Worm (Caenorhabditis elegans): ENCODE results near the gene C12D12.3.

DNA sequence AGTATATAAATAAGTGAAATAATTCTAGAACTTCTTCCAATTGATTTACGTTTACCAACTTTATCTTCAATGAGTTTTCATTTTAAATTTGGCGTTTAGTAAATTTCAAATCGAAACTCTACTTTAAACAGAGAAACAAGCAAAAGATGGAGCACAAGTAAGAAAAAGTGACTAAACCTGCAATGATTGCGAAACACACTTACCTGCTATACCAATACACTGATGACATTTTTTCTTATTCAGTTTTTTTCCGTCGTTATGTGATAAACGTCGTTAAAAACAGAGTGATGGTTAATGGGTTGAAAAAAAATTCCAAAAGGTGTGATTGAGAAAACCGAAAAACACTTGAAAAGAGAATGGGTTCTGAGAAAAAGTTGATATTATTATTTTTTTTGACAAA lies 15.3 kb upstream of the C12D12.3 start:
- TF ChIP-seq him-1 (tag; optimal IDR thresholded peaks at IDR 0.05), result no peak
- TF ChIP-seq dao-5 (tag; optimal IDR thresholded peaks at IDR 0.05), result no peak
